Fruit fly (Drosophila melanogaster) whole organism, embryonic: Measurements from ENCODE around the gene org-1.

Experiments
- CG10543 ChIP-seq: fragments of 200-800 bp; sonication (Bioruptor generic); optimal IDR thresholded peaks from 3 replicates; lab custom pipeline; 2017; ENCODE audit warnings: missing biosample characterization, mild to moderate bottlenecking, missing genetic modification characterization, moderate library complexity
- CG10565 ChIP-seq: fragments of 200-800 bp; sonication (Bioruptor generic); optimal IDR thresholded peaks from 3 replicates; lab custom pipeline; 2016; ENCODE audit warnings: missing biosample characterization, mild to moderate bottlenecking, missing genetic modification characterization
- CG11456 ChIP-seq: fragments of 200-800 bp; sonication (Bioruptor generic); IDR thresholded peaks from 3 replicates; pipeline ENCODE4 v1.3.6; 2022; ENCODE audit warnings: missing biosample characterization, missing genetic modification characterization
- CG12071 ChIP-seq: fragments of 200-800 bp; sonication (Bioruptor generic); optimal IDR thresholded peaks from 3 replicates; lab custom pipeline; 2018; ENCODE audit warnings: missing biosample characterization, mild to moderate bottlenecking, missing genetic modification characterization
- CG12769 ChIP-seq: fragments of 200-800 bp; sonication (Bioruptor generic); optimal IDR thresholded peaks from 2 replicates; lab custom pipeline; 2019; ENCODE audit warnings: missing biosample characterization, mild to moderate bottlenecking, missing genetic modification characterization, moderate library complexity
- CG14710 ChIP-seq: fragments of 200-800 bp; sonication (Bioruptor generic); optimal IDR thresholded peaks from 3 replicates; lab custom pipeline; 2019; ENCODE audit warnings: missing biosample characterization, mild to moderate bottlenecking, missing genetic modification characterization, moderate library complexity
- CG14965 ChIP-seq: fragments of 200-800 bp; sonication (Bioruptor generic); optimal IDR thresholded peaks from 2 replicates; lab custom pipeline; 2016; ENCODE audit warnings: missing biosample characterization, missing genetic modification characterization, borderline replicate concordance
- CG16815 ChIP-seq: fragments of 200-800 bp; sonication (Bioruptor generic); optimal IDR thresholded peaks from 3 replicates; lab custom pipeline; 2017; ENCODE audit warnings: missing biosample characterization, mild to moderate bottlenecking, missing genetic modification characterization
- CG17361 ChIP-seq: fragments of 200-800 bp; sonication (Bioruptor generic); IDR thresholded peaks from 3 replicates; pipeline ENCODE4 v1.3.6; 2022; ENCODE audit warnings: missing biosample characterization, missing genetic modification characterization
- CG2678 ChIP-seq: fragments of 200-800 bp; sonication (Bioruptor generic); optimal IDR thresholded peaks from 3 replicates; lab custom pipeline; 2019; ENCODE audit warnings: missing biosample characterization, mild to moderate bottlenecking, missing genetic modification characterization, moderate library complexity
- CG2889 ChIP-seq: fragments of 200-800 bp; sonication (Bioruptor generic); IDR thresholded peaks from 3 replicates; pipeline ENCODE4 v1.3.6; 2022; ENCODE audit warnings: missing biosample characterization, missing genetic modification characterization
- CG30403 ChIP-seq: fragments of 200-800 bp; sonication (Bioruptor generic); optimal IDR thresholded peaks from 3 replicates; lab custom pipeline; 2016; ENCODE audit warnings: missing biosample characterization, missing genetic modification characterization
- CG31441 ChIP-seq: fragments of 200-800 bp; sonication (Bioruptor generic); IDR thresholded peaks from 2 replicates; pipeline ENCODE4 v1.3.6; 2022; ENCODE audit warnings: missing biosample characterization, missing genetic modification characterization
- CG32772 ChIP-seq: fragments of 200-800 bp; sonication (Bioruptor generic); IDR thresholded peaks from 2 replicates; pipeline ENCODE4 v1.3.6; 2022; ENCODE audit warnings: missing biosample characterization, missing genetic modification characterization
- CG6175 ChIP-seq: fragments of 200-800 bp; sonication (Bioruptor generic); IDR thresholded peaks from 3 replicates; pipeline ENCODE4 v1.3.6; 2022; ENCODE audit warnings: missing biosample characterization, missing genetic modification characterization
- CG6791 ChIP-seq: fragments of 200-800 bp; sonication (Bioruptor generic); IDR thresholded peaks from 3 replicates; pipeline ENCODE4 v1.3.6; 2022; ENCODE audit warnings: missing biosample characterization, missing genetic modification characterization; ENCODE audit not compliant: partially characterized antibody
- CG7987 ChIP-seq: fragments of 200-800 bp; sonication (Bioruptor generic); optimal IDR thresholded peaks from 2 replicates; lab custom pipeline; 2018; ENCODE audit warnings: missing biosample characterization, mild to moderate bottlenecking, missing genetic modification characterization, moderate library complexity
- CG8089 ChIP-seq: fragments of 200-800 bp; sonication (Bioruptor generic); optimal IDR thresholded peaks from 3 replicates; lab custom pipeline; 2016; ENCODE audit warnings: missing biosample characterization, missing genetic modification characterization
- Dll ChIP-seq: fragments of 200-800 bp; sonication (Bioruptor generic); IDR thresholded peaks from 4 replicates; pipeline ENCODE4 v1.3.6; 2022; ENCODE audit warnings: missing biosample characterization, missing genetic modification characterization; ENCODE audit not compliant: partially characterized antibody
- Dp ChIP-seq: fragments of 200-800 bp; sonication (Bioruptor generic); optimal IDR thresholded peaks from 2 replicates; lab custom pipeline; 2018; ENCODE audit warnings: missing biosample characterization, mild to moderate bottlenecking, missing genetic modification characterization, moderate library complexity
- Elba2 ChIP-seq: fragments of 200-800 bp; sonication (Bioruptor generic); optimal IDR thresholded peaks from 3 replicates; lab custom pipeline; 2016; ENCODE audit warnings: missing biosample characterization, missing genetic modification characterization
- Fer3 ChIP-seq: fragments of 200-800 bp; sonication (Bioruptor generic); optimal IDR thresholded peaks from 2 replicates; lab custom pipeline; 2018; ENCODE audit warnings: missing biosample characterization, mild to moderate bottlenecking, missing genetic modification characterization, moderate library complexity
- HHEX ChIP-seq: fragments of 200-800 bp; sonication (Bioruptor generic); optimal IDR thresholded peaks from 3 replicates; lab custom pipeline; 2017; ENCODE audit warnings: missing biosample characterization, mild to moderate bottlenecking, missing genetic modification characterization, missing genetic modification reagents
- Med ChIP-seq: fragments of 200-800 bp; sonication (Bioruptor generic); peaks from one replicate; lab custom pipeline; 2016; ENCODE audit warnings: missing biosample characterization, missing genetic modification characterization, mild to moderate bottlenecking, inconsistent platforms, moderate library complexity
- NfI ChIP-seq: fragments of 200-800 bp; sonication (Bioruptor generic); optimal IDR thresholded peaks from 3 replicates; lab custom pipeline; 2018; ENCODE audit warnings: missing biosample characterization, mild to moderate bottlenecking, missing genetic modification characterization, moderate library complexity
- Rfx ChIP-seq: fragments of 200-800 bp; sonication (Bioruptor generic); IDR thresholded peaks from 2 replicates; pipeline ENCODE4 v1.3.6; 2022; ENCODE audit warnings: missing biosample characterization, missing genetic modification characterization
- Rx ChIP-seq: fragments of 200-800 bp; sonication (Bioruptor generic); IDR thresholded peaks from 2 replicates; pipeline ENCODE4 v1.3.6; 2022; ENCODE audit warnings: missing biosample characterization, missing genetic modification characterization
- Side ChIP-seq: fragments of 200-800 bp; sonication (Bioruptor generic); optimal IDR thresholded peaks from 2 replicates; lab custom pipeline; 2016; ENCODE audit warnings: missing biosample characterization, missing genetic modification characterization
- Trl ChIP-seq, 3 experiments: fragments of >200 bp in 2 of 3; fragments of 200-800 bp in 1 of 3; sonication (Bioruptor generic) in 1 of 3; optimal IDR thresholded peaks; 2 replicates in 1 of 3; 3 replicates in 2 of 3; lab custom pipeline; 2016 to 2017; ENCODE audit warnings: missing biosample characterization in 1 of 3, missing genetic modification characterization in 1 of 3
- al ChIP-seq: fragments of 200-800 bp; sonication (Bioruptor generic); IDR thresholded peaks from 2 replicates; pipeline ENCODE4 v1.3.6; 2022; ENCODE audit warnings: missing biosample characterization, missing genetic modification characterization
- chn ChIP-seq: fragments of 200-800 bp; sonication (Bioruptor generic); optimal IDR thresholded peaks from 2 replicates; lab custom pipeline; 2016; ENCODE audit warnings: missing biosample characterization, missing genetic modification characterization
- corto ChIP-seq: fragments of 200-800 bp; sonication (Bioruptor generic); optimal IDR thresholded peaks from 2 replicates; lab custom pipeline; 2016; ENCODE audit warnings: missing biosample characterization, mild to moderate bottlenecking, missing genetic modification characterization, moderate library complexity
- exex ChIP-seq: fragments of 200-800 bp; sonication (Bioruptor generic); optimal IDR thresholded peaks from 4 replicates; lab custom pipeline; 2018; ENCODE audit warnings: missing biosample characterization, mild to moderate bottlenecking, missing genetic modification characterization, moderate library complexity
- fru ChIP-seq: fragments of >200 bp; optimal IDR thresholded peaks from 2 replicates; lab custom pipeline; 2017
- fu2 ChIP-seq: fragments of 200-800 bp; sonication (Bioruptor generic); optimal IDR thresholded peaks from 2 replicates; lab custom pipeline; 2016; ENCODE audit warnings: missing biosample characterization, missing genetic modification characterization
- hkb ChIP-seq, 2 experiments: fragments of 200-800 bp in 1 of 2; fragments of >200 bp in 1 of 2; sonication (Bioruptor generic) in 1 of 2; IDR thresholded peaks in 1 of 2; optimal IDR thresholded peaks in 1 of 2; 2 replicates each; pipeline versions ENCODE4 v1.3.6 to Lab custom; 2017 to 2022; ENCODE audit warnings: missing biosample characterization in 1 of 2, missing genetic modification characterization in 1 of 2
- lbe ChIP-seq: fragments of 200-800 bp; sonication (Bioruptor generic); optimal IDR thresholded peaks from 2 replicates; lab custom pipeline; 2016; ENCODE audit warnings: missing biosample characterization, mild to moderate bottlenecking, missing genetic modification characterization
- lilli ChIP-seq: fragments of 200-800 bp; sonication (Bioruptor generic); optimal IDR thresholded peaks from 3 replicates; lab custom pipeline; 2016; ENCODE audit warnings: missing biosample characterization, missing genetic modification characterization
- luna ChIP-seq: fragments of 200-800 bp; sonication (Bioruptor generic); optimal IDR thresholded peaks from 2 replicates; lab custom pipeline; 2016; ENCODE audit warnings: missing biosample characterization, missing genetic modification characterization
- nmo ChIP-seq: fragments of 200-800 bp; sonication (Bioruptor generic); optimal IDR thresholded peaks from 2 replicates; lab custom pipeline; 2018; ENCODE audit warnings: missing biosample characterization, mild to moderate bottlenecking, missing genetic modification characterization, moderate library complexity
- nom ChIP-seq: fragments of 200-800 bp; sonication (Bioruptor generic); optimal IDR thresholded peaks from 2 replicates; lab custom pipeline; 2017; ENCODE audit warnings: missing biosample characterization, missing genetic modification characterization, mild to moderate bottlenecking, moderate library complexity, missing genetic modification reagents
- onecut ChIP-seq: fragments of 200-800 bp; sonication (Bioruptor generic); IDR thresholded peaks from 2 replicates; pipeline ENCODE4 v1.3.6; 2022; ENCODE audit warnings: missing biosample characterization, missing genetic modification characterization
- pita ChIP-seq: fragments of 200-800 bp; sonication (Bioruptor generic); optimal IDR thresholded peaks from 2 replicates; lab custom pipeline; 2017; ENCODE audit warnings: missing biosample characterization, mild to moderate bottlenecking, missing genetic modification characterization
- psq ChIP-seq: fragments of 200-800 bp; sonication (Bioruptor generic); optimal IDR thresholded peaks from 2 replicates; lab custom pipeline; 2017; ENCODE audit warnings: missing biosample characterization, missing genetic modification characterization
- tap ChIP-seq: fragments of 200-800 bp; optimal IDR thresholded peaks from 3 replicates; lab custom pipeline; 2019; ENCODE audit warnings: missing biosample characterization, mild to moderate bottlenecking, missing genetic modification characterization, moderate library complexity
- tx ChIP-seq: fragments of 200-800 bp; sonication (Bioruptor generic); optimal IDR thresholded peaks from 2 replicates; lab custom pipeline; 2016; ENCODE audit warnings: missing biosample characterization, missing genetic modification characterization

The org-1 gene

DNA sequence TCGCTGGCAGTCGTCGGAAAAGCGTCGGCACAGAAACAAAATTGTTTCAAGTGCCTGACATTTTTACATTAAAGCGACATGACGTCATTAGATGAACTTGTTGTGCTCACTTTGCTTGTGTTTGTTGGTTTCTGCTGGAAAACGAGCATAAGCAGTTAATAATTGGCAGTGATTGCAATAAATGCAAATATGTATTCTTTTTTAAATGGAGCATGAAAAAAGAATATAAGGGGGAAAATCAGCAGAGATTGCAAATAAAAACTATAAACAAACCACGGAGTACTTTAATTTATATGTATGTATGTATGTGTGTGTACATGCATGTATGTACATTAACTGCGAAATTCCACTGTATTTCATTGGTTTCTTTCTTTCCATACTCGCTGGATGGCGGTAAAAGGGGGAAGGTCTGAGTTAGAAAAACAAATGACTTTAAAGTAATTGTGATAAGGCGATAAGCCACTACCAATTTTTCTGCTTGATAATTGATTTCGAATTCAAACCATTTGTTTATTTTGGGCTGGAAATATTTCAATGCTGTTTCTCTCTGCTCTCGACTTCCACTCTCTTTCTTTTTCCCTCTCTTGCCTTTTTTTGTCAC is 41.3 kb downstream of the org-1 start (continued):
- TF ChIP-seq lilli (GFP tag; lab: Kevin White, UChicago) (no peak), CG14710 (tag; lab: Kevin White, UChicago) (no peak), Rfx (GFP tag; lab: Robert Waterston, UW) (0 out of 2 replicates have a peak, but pooled peaks have one; percentile 10), CG2889 (GFP tag; lab: Robert Waterston, UW) (no peak), Elba2 (GFP tag; lab: Kevin White, UChicago) (no peak), onecut (GFP tag; lab: Robert Waterston, UW) (no peak), CG7987 (GFP tag; lab: Kevin White, UChicago) (no peak), CG2678 (tag; lab: Kevin White, UChicago) (no peak), chn (GFP tag; lab: Kevin White, UChicago) (no peak), HHEX (no peak), lbe (GFP tag; lab: Kevin White, UChicago) (no peak), al (GFP tag; lab: Robert Waterston, UW) (no peak), Trl (optimal IDR thresholded peaks at IDR 0.05; lab: Kevin White, UChicago) (peak; percentile 44 to 78), Trl (GFP tag; optimal IDR thresholded peaks at IDR 0.05; lab: Kevin White, UChicago) (no peak), Rx (GFP tag; lab: Robert Waterston, UW) (no peak), exex (tag; lab: Kevin White, UChicago) (peak; percentile 87), CG31441 (no peak)
- TF ChIP-seq, all 482 proteins: peak for 14

- no peak for TF ChIP-seq pita (GFP tag; lab: Kevin White, UChicago)
- peak; percentile 23 for TF ChIP-seq CG12769 (tag; lab: Kevin White, UChicago)
- no peak for TF ChIP-seq nmo (GFP tag; lab: Kevin White, UChicago)
- TF ChIP-seq CG7987 (GFP tag; lab: Kevin White, UChicago) = peak; percentile 26
- TF ChIP-seq Fer3 (tag; lab: Kevin White, UChicago) = no peak
- no peak for TF ChIP-seq CG8089
- no peak for TF ChIP-seq CG17361
- TF ChIP-seq corto (GFP tag; lab: Kevin White, UChicago) = no peak
- no peak for TF ChIP-seq CG32772 (GFP tag; lab: Robert Waterston, UW)
- no peak for TF ChIP-seq luna (GFP tag; lab: Kevin White, UChicago)
- TF ChIP-seq CG10565 (GFP tag; lab: Kevin White, UChicago) = no peak
- TF ChIP-seq CG30403 = no peak
- no peak for TF ChIP-seq fru (lab: Kevin White, UChicago)
- TF ChIP-seq tap = no peak
- no peak for TF ChIP-seq NfI (GFP tag; lab: Kevin White, UChicago)
- no peak for TF ChIP-seq Rx (GFP tag; lab: Robert Waterston, UW)
- TF ChIP-seq CG10543 (GFP tag; lab: Kevin White, UChicago) = peak; percentile 68
- no peak for TF ChIP-seq Dll (GFP tag; lab: Robert Waterston, UW)
- TF ChIP-seq CG11456 (GFP tag; lab: Robert Waterston, UW) = no peak
- no peak for TF ChIP-seq CG6175 (GFP tag; lab: Robert Waterston, UW)
- TF ChIP-seq CG16815 (GFP tag; lab: Kevin White, UChicago) = no peak
- TF ChIP-seq Side (GFP tag; lab: Kevin White, UChicago) = no peak
- TF ChIP-seq fu2 = no peak
- no peak for TF ChIP-seq CG14965
- TF ChIP-seq psq = no peak
- TF ChIP-seq nom (GFP tag; lab: Kevin White, UChicago) = peak; percentile 22
- no peak for TF ChIP-seq CG6791 (GFP tag; lab: Robert Waterston, UW)
- TF ChIP-seq Dp = no peak
- no peak for TF ChIP-seq CG12071
- peak; percentile 52 for TF ChIP-seq Med (GFP tag; lab: Kevin White, UChicago)
- TF ChIP-seq tx (GFP tag; lab: Kevin White, UChicago) = no peak
- no peak for TF ChIP-seq hkb (optimal IDR thresholded peaks at IDR 0.05; lab: Kevin White, UChicago)
- peak; percentile 7; the same call in 1 of the 2 replicates for TF ChIP-seq hkb (GFP tag; IDR thresholded peaks at IDR 0.05; lab: Robert Waterston, UW)
Measured at dm6 chrX:8412197-8413160, 42.4 kb downstream of the org-1 start.
